Fruit fly (Drosophila melanogaster) whole organism, embryonic: ENCODE measurements around the gene sro.

Experiments used
- CG18599 ChIP-seq: fragments of 200-800 bp; sonication (Bioruptor generic); optimal IDR thresholded peaks from 3 replicates; lab custom pipeline; 2017; ENCODE audit warnings: missing biosample characterization, missing genetic modification characterization, mild to moderate bottlenecking, moderate library complexity, missing genetic modification reagents
- CG4328 ChIP-seq: fragments of 200-800 bp; sonication (Bioruptor generic); optimal IDR thresholded peaks from 3 replicates; lab custom pipeline; 2017; ENCODE audit warnings: missing biosample characterization, missing genetic modification reagents, missing genetic modification characterization
- Elba2 ChIP-seq: fragments of 200-800 bp; sonication (Bioruptor generic); optimal IDR thresholded peaks from 3 replicates; lab custom pipeline; 2016; ENCODE audit warnings: missing biosample characterization, missing genetic modification characterization
- gro ChIP-seq: fragments of 200-800 bp; sonication (Bioruptor generic); optimal IDR thresholded peaks from 2 replicates; lab custom pipeline; 2016; ENCODE audit warnings: missing biosample characterization, missing genetic modification characterization
- gsb ChIP-seq: fragments of 200-800 bp; sonication (Bioruptor generic); IDR thresholded peaks from 2 replicates; pipeline ENCODE4 v1.3.6; 2022; ENCODE audit warnings: missing biosample characterization, missing genetic modification characterization
- pfk ChIP-seq: fragments of 200-800 bp; sonication (Bioruptor generic); optimal IDR thresholded peaks from 2 replicates; lab custom pipeline; 2018; ENCODE audit warnings: missing biosample characterization, mild to moderate bottlenecking, missing genetic modification characterization, moderate library complexity
- unc-4 ChIP-seq: fragments of 200-800 bp; sonication (Bioruptor generic); IDR thresholded peaks from 2 replicates; pipeline ENCODE4 v1.3.6; 2022; ENCODE audit warnings: missing biosample characterization, missing genetic modification characterization; ENCODE audit not compliant: partially characterized antibody

dm6 chr3R:29762297-29762696, 32.1 kb upstream of the sro start:
- TF ChIP-seq CG18599 (GFP tag; lab: Kevin White, UChicago) (no peak), gro (GFP tag; lab: Kevin White, UChicago) (no peak), unc-4 (GFP tag; lab: Robert Waterston, UW) (no peak), gsb (GFP tag; lab: Robert Waterston, UW) (no peak), Elba2 (GFP tag; lab: Kevin White, UChicago) (no peak), CG4328 (no peak), pfk (GFP tag; lab: Kevin White, UChicago) (no peak)
